Worm (Caenorhabditis elegans): ENCODE measurements around the gene irg-4.

- TF ChIP-seq unc-55 (GFP tag; optimal IDR thresholded peaks at IDR 0.05) (no peak), hlh-30 (tag; optimal IDR thresholded peaks at IDR 0.05; ENCODE audit: insufficient read depth) (no peak), fkh-10 (GFP tag; optimal IDR thresholded peaks at IDR 0.05) (no peak), pha-4 (tag; optimal IDR thresholded peaks at IDR 0.05) (no peak), ceh-22 (tag; optimal IDR thresholded peaks at IDR 0.05) (no peak), nhr-11 (tag; optimal IDR thresholded peaks at IDR 0.05) (no peak), sox-2 (GFP tag; IDR thresholded peaks at IDR 0.05) (no peak), T23F11.4 (GFP tag; optimal IDR thresholded peaks at IDR 0.05) (no peak), Y22D7AL.16 (tag; optimal IDR thresholded peaks at IDR 0.05) (no peak), nfya-1 (tag; optimal IDR thresholded peaks at IDR 0.05) (no peak)
These were observed 7.2 kb upstream of the irg-4 start, which contains the start of gene col-130 for ce11 chrIV:12428467-12428866.

All from whole organism, late embryonic.